Worm (Caenorhabditis elegans) whole organism, mixed stage, embryonic: ENCODE data around the gene hira-1.

Experiments
- cnd-1 ChIP-seq: fragments of 200-800 bp; sonication (Bioruptor generic); optimal IDR thresholded peaks from 2 replicates; lab custom pipeline; 2018; ENCODE audit warnings: mild to moderate bottlenecking, missing genetic modification characterization, missing compliant biosample characterization
- elt-3 ChIP-seq: fragments of 150-350 bp; optimal IDR thresholded peaks from 2 replicates; lab custom pipeline; 2014; ENCODE audit warnings: missing biosample characterization, missing genetic modification characterization
- flh-1 ChIP-seq: fragments of 200-800 bp; sonication (Bioruptor generic); optimal IDR thresholded peaks from 2 replicates; lab custom pipeline; 2018; ENCODE audit warnings: mild to moderate bottlenecking, missing genetic modification characterization, moderate library complexity, missing compliant biosample characterization
- lsy-2 ChIP-seq: fragments of 150-350 bp; optimal IDR thresholded peaks from 2 replicates; lab custom pipeline; 2014; ENCODE audit warnings: missing biosample characterization, missing genetic modification characterization
- mep-1 ChIP-seq: fragments of 150-350 bp; optimal IDR thresholded peaks from 2 replicates; lab custom pipeline; 2017; ENCODE audit warnings: missing biosample characterization, missing genetic modification reagents, missing genetic modification characterization, inconsistent platforms
- nhr-237 ChIP-seq: fragments of 150-350 bp; optimal IDR thresholded peaks from 2 replicates; lab custom pipeline; 2014; ENCODE audit warnings: missing biosample characterization, missing genetic modification characterization
- pha-4 ChIP-seq: fragments of 150-350 bp; optimal IDR thresholded peaks from 2 replicates; lab custom pipeline; 2018; ENCODE audit warnings: missing biosample characterization, missing genetic modification reagents, missing genetic modification characterization
- snpc-4 ChIP-seq: fragments of 150-350 bp; optimal IDR thresholded peaks from 2 replicates; lab custom pipeline; 2014; ENCODE audit warnings: missing biosample characterization, missing genetic modification characterization
- sptf-1 ChIP-seq: sonication (generic microtip); optimal IDR thresholded peaks from 2 replicates; lab custom pipeline; 2017; ENCODE audit warnings: mild to moderate bottlenecking, missing genetic modification characterization, moderate library complexity, missing compliant biosample characterization
- unc-39 ChIP-seq: fragments of 150-350 bp; optimal IDR thresholded peaks from 2 replicates; lab custom pipeline; 2014; ENCODE audit warnings: missing biosample characterization, missing genetic modification characterization
- unc-62 ChIP-seq: fragments of 150-350 bp; optimal IDR thresholded peaks from 2 replicates; lab custom pipeline; 2014; ENCODE audit warnings: missing biosample characterization, missing genetic modification reagents, missing genetic modification characterization

DNA sequence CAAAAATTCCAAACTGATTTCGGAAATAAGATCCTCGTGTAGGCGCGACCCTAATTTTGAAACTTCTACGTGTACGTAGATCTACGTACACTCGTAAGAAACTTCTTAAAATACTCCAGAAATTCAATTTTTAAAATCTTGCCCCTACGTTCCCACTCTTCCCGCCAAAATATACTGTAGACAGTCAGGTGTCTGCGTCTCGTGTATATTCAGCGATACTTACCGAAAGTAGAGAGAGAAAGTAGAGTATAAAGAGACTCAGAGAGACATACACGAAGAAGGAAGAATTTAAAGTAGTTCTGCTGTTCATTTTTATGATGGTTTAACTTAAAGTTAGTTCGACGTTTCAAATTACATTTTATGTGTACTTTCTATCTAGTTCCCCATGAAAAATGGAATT lies 2.3 kb downstream of the hira-1 start:
- TF ChIP-seq unc-62: no peak
- TF ChIP-seq flh-1: no peak
- no peak for TF ChIP-seq snpc-4 (tag; lab: Kevin White, UChicago)
- no peak for TF ChIP-seq sptf-1
- TF ChIP-seq unc-39: no peak
- peak; percentile 42 for TF ChIP-seq lsy-2
- TF ChIP-seq pha-4 (tag; lab: Kevin White, UChicago): no peak
- no peak for TF ChIP-seq mep-1 (tag; lab: Kevin White, UChicago)
- no peak for TF ChIP-seq nhr-237 (tag; lab: Kevin White, UChicago)
- no peak for TF ChIP-seq cnd-1 (tag; lab: Kevin White, UChicago)
- no peak for TF ChIP-seq elt-3 (tag; lab: Kevin White, UChicago)
